Fruit fly (Drosophila melanogaster): Measurements from ENCODE around the gene Pfdn2.

The Pfdn2 gene

dm6 chr3L:11101598-11101997 is 27.4 kb upstream of the Pfdn2 start, which contains the start of gene Elo68beta:
Gene Elo68beta (minus strand): TSS chr3L:11101698.
- TF ChIP-seq Sp1 (GFP tag; optimal IDR thresholded peaks at IDR 0.05) (no peak), Jra (GFP tag; optimal IDR thresholded peaks at IDR 0.05) (no peak), Vsx2 (GFP tag; optimal IDR thresholded peaks at IDR 0.05; ENCODE audit: partially characterized antibody) (no peak), sage (GFP tag; optimal IDR thresholded peaks at IDR 0.05) (no peak), rgr (GFP tag; optimal IDR thresholded peaks at IDR 0.05) (no peak), woc (GFP tag; optimal IDR thresholded peaks at IDR 0.05) (no peak), OdsH (GFP tag; optimal IDR thresholded peaks at IDR 0.05) (no peak), sv (GFP tag; optimal IDR thresholded peaks at IDR 0.05) (no peak), foxo (GFP tag; optimal IDR thresholded peaks at IDR 0.05) (no peak), Hr78 (GFP tag; optimal IDR thresholded peaks at IDR 0.05) (no peak), Rel (GFP tag; optimal IDR thresholded peaks at IDR 0.05) (no peak), Rel (tag; optimal IDR thresholded peaks at IDR 0.05) (no peak), lola (GFP tag; optimal IDR thresholded peaks at IDR 0.05) (no peak)

dm6 chr3L:11097982-11098663 is 23.9 kb upstream of the Pfdn2 start, which contains the start of the genes Irbp18 and APP-BP1:
Gene Irbp18 (minus strand): TSS chr3L:11098186.
Gene APP-BP1 (plus strand): TSS chr3L:11098412.
- TF ChIP-seq Myc (optimal IDR thresholded peaks at IDR 0.05) (peak; percentile 47), Rel (GFP tag; optimal IDR thresholded peaks at IDR 0.05) (peak; percentile 70), Rel (tag; optimal IDR thresholded peaks at IDR 0.05) (peak; percentile 71), N (GFP tag; optimal IDR thresholded peaks at IDR 0.05) (no peak), Hr83 (GFP tag; optimal IDR thresholded peaks at IDR 0.05; ENCODE audit: poor library complexity, severe bottlenecking) (peak; percentile 82), foxo (GFP tag; optimal IDR thresholded peaks at IDR 0.05) (peak; percentile 79 to 96), CG9705 (GFP tag; optimal IDR thresholded peaks at IDR 0.05) (peak; percentile 85), dsf (GFP tag; optimal IDR thresholded peaks at IDR 0.05; ENCODE audit: borderline replicate concordance) (peak; percentile 80), h (GFP tag; optimal IDR thresholded peaks at IDR 0.05) (peak; percentile 96), Sp1 (GFP tag; optimal IDR thresholded peaks at IDR 0.05) (peak; percentile 93), br (GFP tag; optimal IDR thresholded peaks at IDR 0.05) (peak; percentile 95), woc (GFP tag; optimal IDR thresholded peaks at IDR 0.05) (peak; percentile 89), CrebA (GFP tag; optimal IDR thresholded peaks at IDR 0.05; ENCODE audit: borderline replicate concordance) (no peak), jim (GFP tag; optimal IDR thresholded peaks at IDR 0.05) (no peak), HLH106 (tag; optimal IDR thresholded peaks at IDR 0.05) (peak; percentile 92), ey (GFP tag; optimal IDR thresholded peaks at IDR 0.05) (peak; percentile 95), Hr78 (GFP tag; optimal IDR thresholded peaks at IDR 0.05) (no peak), dmrt93B (GFP tag; optimal IDR thresholded peaks at IDR 0.05) (peak; percentile 86), usp (GFP tag; optimal IDR thresholded peaks at IDR 0.05) (no peak), pan (optimal IDR thresholded peaks at IDR 0.05) (no peak), fru (GFP tag; optimal IDR thresholded peaks at IDR 0.05) (peak; percentile 96), Hnf4 (GFP tag; optimal IDR thresholded peaks at IDR 0.05) (peak; percentile 92), CG32264 (GFP tag; optimal IDR thresholded peaks at IDR 0.05) (peak; percentile 88), OdsH (GFP tag; optimal IDR thresholded peaks at IDR 0.05) (peak; percentile 94), rgr (GFP tag; optimal IDR thresholded peaks at IDR 0.05) (peak; percentile 95), Dfd (GFP tag; optimal IDR thresholded peaks at IDR 0.05) (no peak), Vsx2 (GFP tag; optimal IDR thresholded peaks at IDR 0.05; ENCODE audit: partially characterized antibody) (no peak), tai (GFP tag; optimal IDR thresholded peaks at IDR 0.05) (peak; percentile 93), dl (GFP tag; optimal IDR thresholded peaks at IDR 0.05; ENCODE audit: insufficient read depth in 1 of 2, partially characterized antibody in 2 of 2) (no peak), Jra (GFP tag; optimal IDR thresholded peaks at IDR 0.05) (peak; percentile 93), psq (GFP tag; optimal IDR thresholded peaks at IDR 0.05) (peak; percentile 91), Dif (GFP tag; optimal IDR thresholded peaks at IDR 0.05; ENCODE audit: partially characterized antibody) (no peak), brk (GFP tag; optimal IDR thresholded peaks at IDR 0.05) (peak; percentile 88), Abd-B (GFP tag; optimal IDR thresholded peaks at IDR 0.05) (no peak), sv (GFP tag; optimal IDR thresholded peaks at IDR 0.05) (peak; percentile 97), lola (GFP tag; optimal IDR thresholded peaks at IDR 0.05) (no peak), GATAd (GFP tag; optimal IDR thresholded peaks at IDR 0.05) (peak; percentile 81), Mio (GFP tag; optimal IDR thresholded peaks at IDR 0.05) (peak; percentile 39), sage (GFP tag; optimal IDR thresholded peaks at IDR 0.05) (peak; percentile 87)

Data from whole organism, wandering third instar larva.